Worm (Caenorhabditis elegans): ENCODE measurements around the gene K08D8.11.

ce11 chrIV:12890445-12890844 lies 4.7 kb upstream of the K08D8.11 start, which contains the start of gene K08D8.6:
- no peak for TF ChIP-seq F13H6.1 (tag; optimal IDR thresholded peaks at IDR 0.05)
- no peak for TF ChIP-seq ama-1 (optimal IDR thresholded peaks at IDR 0.05)
- TF ChIP-seq hlh-15 (tag; optimal IDR thresholded peaks at IDR 0.05), result no peak
- no peak for TF ChIP-seq ceh-14 (tag; optimal IDR thresholded peaks at IDR 0.05)
- TF ChIP-seq lim-6 (tag; optimal IDR thresholded peaks at IDR 0.05), result no peak

All from whole organism, late embryonic.